Worm (Caenorhabditis elegans) whole organism, early embryonic: ENCODE measurements around the gene srlf-28.

ENCODE experiments used
- F13C5.2 ChIP-seq: sonication (generic microtip); optimal IDR thresholded peaks from 2 replicates; lab custom pipeline; 2017; ENCODE audit warnings: mild to moderate bottlenecking, missing genetic modification characterization, inconsistent platforms, missing compliant biosample characterization
- aly-1 ChIP-seq: sonication (generic microtip); optimal IDR thresholded peaks from 2 replicates; lab custom pipeline; 2016; ENCODE audit warnings: missing genetic modification characterization, missing compliant biosample characterization
- ama-1 ChIP-seq: fragments of 150-350 bp; optimal IDR thresholded peaks from 2 replicates; lab custom pipeline; 2014
- ceh-36 ChIP-seq: sonication (generic microtip); optimal IDR thresholded peaks from 2 replicates; lab custom pipeline; 2016; ENCODE audit warnings: missing genetic modification characterization, inconsistent platforms, missing compliant biosample characterization
- flt-1 ChIP-seq: fragments of 200-800 bp; sonication (Bioruptor generic); IDR thresholded peaks from 2 replicates; pipeline ENCODE4 v1.3.6; 2022; ENCODE audit warnings: missing genetic modification characterization, missing compliant biosample characterization
- pes-1 ChIP-seq: fragments of 200-800 bp; sonication (Bioruptor generic); IDR thresholded peaks from 2 replicates; pipeline ENCODE4 v1.3.6; 2022; ENCODE audit warnings: missing genetic modification reagents, missing genetic modification characterization, missing compliant biosample characterization
- scrt-1 ChIP-seq: fragments of 200-800 bp; sonication (Bioruptor generic); IDR thresholded peaks from 2 replicates; pipeline ENCODE4 v1.3.6; 2022; ENCODE audit warnings: missing genetic modification characterization, missing compliant biosample characterization
- sea-1 ChIP-seq: fragments of 200-800 bp; sonication (Bioruptor generic); conservative IDR thresholded peaks from 2 replicates; pipeline ENCODE4 v1.3.6; 2022; ENCODE audit warnings: missing genetic modification characterization, missing compliant biosample characterization
- tbx-37 ChIP-seq: fragments of 200-800 bp; sonication (Bioruptor generic); conservative IDR thresholded peaks from 2 replicates; pipeline ENCODE4 v1.3.6; 2022; ENCODE audit warnings: missing genetic modification reagents, missing genetic modification characterization, missing compliant biosample characterization
- tra-4 ChIP-seq: sonication (generic microtip); optimal IDR thresholded peaks from 2 replicates; lab custom pipeline; 2017; ENCODE audit warnings: missing genetic modification characterization, missing compliant biosample characterization

ce11 chrIV:14343756-14344155 lies at the start of gene srlf-28:
- TF ChIP-seq flt-1 (GFP tag; lab: Robert Waterston, UW) = no peak
- no peak for TF ChIP-seq ama-1
- TF ChIP-seq tbx-37 (GFP tag; lab: Robert Waterston, UW) = no peak
- no peak for TF ChIP-seq ceh-36
- TF ChIP-seq sea-1 (GFP tag; lab: Robert Waterston, UW) = no peak
- TF ChIP-seq F13C5.2 = no peak
- no peak for TF ChIP-seq aly-1 (tag; lab: Kevin White, UChicago)
- TF ChIP-seq pes-1 (GFP tag; lab: Robert Waterston, UW) = no peak
- no peak for TF ChIP-seq tra-4 (tag; lab: Kevin White, UChicago)
- no peak for TF ChIP-seq scrt-1 (GFP tag; lab: Robert Waterston, UW)
